Worm (Caenorhabditis elegans) whole organism, mixed stage, embryonic: ENCODE measurements around the gene lin-15B.

ENCODE experiments used
- ces-1 ChIP-seq: fragments of 150-350 bp; optimal IDR thresholded peaks from 2 replicates; lab custom pipeline; 2014; ENCODE audit warnings: missing biosample characterization, missing genetic modification reagents, missing genetic modification characterization
- snpc-4 ChIP-seq: fragments of 150-350 bp; optimal IDR thresholded peaks from 2 replicates; lab custom pipeline; 2014; ENCODE audit warnings: missing biosample characterization, missing genetic modification characterization

DNA sequence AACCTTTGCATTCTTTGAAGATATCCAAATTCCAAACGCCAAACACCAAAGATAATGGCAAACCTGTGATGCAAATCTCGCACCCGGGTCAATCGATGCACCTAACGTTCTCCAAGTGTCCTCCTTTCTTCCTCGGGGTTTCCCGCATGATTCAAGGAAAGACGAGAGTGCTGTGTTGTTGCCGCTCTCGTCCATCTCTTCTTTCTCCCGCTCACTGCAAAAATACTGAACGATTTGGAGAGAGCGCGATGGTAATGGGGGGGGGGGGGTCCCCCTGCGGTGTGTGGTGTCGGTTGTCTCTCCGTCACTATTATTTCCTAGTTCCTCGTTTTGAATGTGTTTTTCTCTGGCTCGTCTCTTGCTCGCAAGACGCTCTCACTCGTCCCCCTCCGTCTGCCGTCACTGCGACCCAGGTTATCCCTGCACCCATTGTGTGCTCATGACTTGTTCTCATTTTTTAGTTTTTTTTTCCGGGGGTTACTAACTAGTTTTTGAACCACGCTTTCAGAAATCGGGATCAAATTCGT is 18.5 kb upstream of the lin-15B start:
- TF ChIP-seq ces-1 (peak; percentile 64), snpc-4 (tag; lab: Kevin White, UChicago) (no peak)
